Worm (Caenorhabditis elegans): ENCODE results near the gene ZK673.1.
"Not testable (repeated sequence)": the region's sequence is repeated elsewhere in the genome, so short reads cannot be mapped to it uniquely, and the experiment has no call there.

ZK673.1 gene

DNA sequence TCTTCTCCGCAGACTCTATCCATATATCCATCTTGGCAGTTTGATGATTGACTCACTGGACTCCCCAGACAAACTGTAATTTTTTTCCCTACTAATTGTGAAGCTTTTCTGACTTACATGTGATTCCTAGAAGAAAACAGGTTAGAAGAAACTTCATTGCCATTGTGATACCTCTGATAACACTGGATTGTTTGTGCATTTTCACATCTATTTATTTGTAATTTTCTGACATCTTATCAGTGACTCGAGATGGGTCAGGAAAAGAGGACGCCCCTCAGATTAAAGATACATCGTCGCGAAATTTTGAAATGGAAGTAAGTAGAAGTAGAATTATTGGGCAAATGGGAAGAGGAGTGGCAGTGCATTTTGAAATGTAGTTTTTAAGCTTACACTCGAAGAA is 47.4 kb downstream of the ZK673.1 start, which contains the start of gene clec-61:
Gene clec-61 (minus strand): TSS at position 209 of the 400 bp plus-strand sequence.
- TF ChIP-seq elt-2 (tag; optimal IDR thresholded peaks at IDR 0.05), result peak; percentile 13
- TF ChIP-seq xbp-1 (tag; optimal IDR thresholded peaks at IDR 0.05), result no peak
- no peak for TF ChIP-seq sup-37 (GFP tag; optimal IDR thresholded peaks at IDR 0.05)

DNA sequence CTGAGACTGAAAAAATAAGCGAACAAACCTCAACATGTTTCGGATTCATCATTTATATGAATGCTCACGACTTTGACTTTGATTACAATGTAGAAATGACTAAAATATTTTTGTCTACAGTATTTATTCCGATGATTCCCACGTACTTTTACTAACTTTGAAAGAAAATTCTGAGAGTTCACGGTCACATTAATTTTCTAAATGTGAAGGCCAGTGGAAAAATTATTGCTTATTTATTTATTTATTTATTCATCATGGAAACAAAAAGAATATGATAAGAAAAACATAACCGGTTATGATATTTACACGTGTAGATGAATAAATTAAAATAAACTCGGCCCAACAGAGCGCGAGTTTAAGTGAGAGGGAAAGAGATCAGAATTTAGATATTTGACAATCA is 50.1 kb downstream of the ZK673.1 start, which contains the start of gene ZK666.8:
Gene ZK666.8 (minus strand): TSS at position 101 of the 400 bp plus-strand sequence.
- not testable (repeated sequence) for TF ChIP-seq ceh-88 (GFP tag; IDR thresholded peaks at IDR 0.05); nhr-237 (tag; optimal IDR thresholded peaks at IDR 0.05); pag-3 (tag; optimal IDR thresholded peaks at IDR 0.05; ENCODE audit: borderline replicate concordance, insufficient read depth)

DNA sequence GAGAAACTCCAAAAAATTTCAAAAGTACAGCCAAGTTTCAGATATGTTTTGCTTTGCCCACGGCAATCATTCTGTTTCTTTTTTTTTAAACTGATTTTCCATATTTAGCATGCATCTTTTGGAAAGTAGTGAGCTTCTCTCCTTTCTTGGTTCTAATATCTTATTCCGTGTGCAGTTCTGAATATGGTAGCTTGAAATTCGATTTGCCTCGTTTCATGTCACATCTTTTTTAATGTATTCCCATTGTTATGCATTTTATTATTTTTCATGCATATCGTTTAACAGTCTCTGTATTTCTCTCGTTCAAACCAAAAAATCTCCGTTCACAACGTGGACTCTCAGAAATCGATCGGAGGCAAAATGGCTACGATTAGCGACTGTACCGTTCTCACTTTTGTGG is 51.5 kb downstream of the ZK673.1 start, which contains the start of gene ZK666.14:
Gene ZK666.14 (plus strand): TSS at position 301 of the 400 bp plus-strand sequence.
- TF ChIP-seq hlh-17 (GFP tag; optimal IDR thresholded peaks at IDR 0.05; ENCODE audit: borderline replicate concordance) (no peak), ceh-82 (tag; optimal IDR thresholded peaks at IDR 0.05) (no peak), mep-1 (tag; optimal IDR thresholded peaks at IDR 0.05) (no peak), pax-3 (tag; optimal IDR thresholded peaks at IDR 0.05) (no peak), ces-1 (GFP tag; optimal IDR thresholded peaks at IDR 0.05) (no peak), efl-3 (GFP tag; optimal IDR thresholded peaks at IDR 0.05) (no peak), sptf-1 (tag; optimal IDR thresholded peaks at IDR 0.05) (no peak)

Measured in whole organism, L1 larva.